Worm (Caenorhabditis elegans): Measurements from ENCODE around the gene num-1.

DNA sequence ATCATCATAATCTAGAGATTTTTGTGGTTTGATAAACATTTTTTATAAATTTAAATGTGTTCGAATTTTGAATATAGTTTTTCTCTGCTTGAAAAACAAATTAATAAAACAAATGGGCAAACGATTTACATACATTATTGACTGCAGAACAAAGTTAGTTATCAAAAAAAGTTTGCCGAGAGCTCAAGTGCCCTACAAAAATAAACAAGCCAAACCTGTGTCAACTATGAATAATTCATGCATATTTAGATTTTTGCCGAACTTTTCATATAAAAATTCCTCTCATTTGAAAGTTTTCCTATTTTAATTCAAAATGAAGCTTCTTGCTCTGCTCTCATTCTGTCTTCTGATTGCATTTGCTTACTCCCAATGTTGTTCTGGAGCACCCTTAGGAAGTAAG lies 13.8 kb upstream of the num-1 start, which contains the start of gene sshk-1:
- TF ChIP-seq zim-3 (tag; optimal IDR thresholded peaks at IDR 0.05) (no peak), pha-4 (tag; optimal IDR thresholded peaks at IDR 0.05) (no peak), zfh-2 (GFP tag; conservative IDR thresholded peaks at IDR 0.05) (no peak), dox-1 (GFP tag; IDR thresholded peaks at IDR 0.05) (no peak)
